Worm (Caenorhabditis elegans) whole organism, L1 larva: ENCODE data around the gene srh-276.

ENCODE experiments used
- egl-27 ChIP-seq, 2 experiments: fragments of 150-350 bp in 1 of 2; sonication (generic microtip); optimal IDR thresholded peaks; 3 replicates each; lab custom pipeline; 2017 to 2018; ENCODE audit warnings: missing biosample characterization in 2 of 2, missing genetic modification characterization in 2 of 2, missing genetic modification reagents in 2 of 2
- rnt-1 ChIP-seq: sonication (generic microtip); optimal IDR thresholded peaks from 2 replicates; lab custom pipeline; 2016; ENCODE audit warnings: mild to moderate bottlenecking, missing genetic modification characterization, moderate library complexity, missing compliant biosample characterization
- unc-62 ChIP-seq: fragments of 150-350 bp; optimal IDR thresholded peaks from 2 replicates; lab custom pipeline; 2014; ENCODE audit warnings: missing biosample characterization, missing genetic modification reagents, missing genetic modification characterization

DNA sequence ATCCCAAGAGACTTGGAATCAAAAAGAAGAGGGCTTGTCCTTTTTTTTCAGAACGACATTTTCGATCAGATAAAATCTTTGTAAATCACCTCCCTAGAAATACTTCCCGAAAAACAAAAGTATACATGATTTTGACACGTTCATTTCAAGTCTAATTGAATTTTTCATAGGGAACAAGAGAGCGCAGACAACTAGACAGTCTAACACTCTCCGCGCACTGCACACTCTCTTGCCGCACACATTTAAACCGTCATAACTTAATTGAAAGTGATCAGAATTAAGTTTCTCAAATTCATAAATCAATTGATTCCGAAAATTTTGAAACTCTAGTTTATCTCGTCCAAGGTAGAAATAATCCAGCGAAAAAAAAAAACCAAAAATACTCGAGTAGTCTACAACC lies 30.6 kb downstream of the srh-276 start:
- TF ChIP-seq egl-27 (tag; optimal IDR thresholded peaks at IDR 0.05; lab: Kevin White, UChicago) = no peak
- TF ChIP-seq unc-62 (GFP tag; lab: Kevin White, UChicago) = no peak
- TF ChIP-seq rnt-1 (tag; lab: Kevin White, UChicago) = no peak
